Worm (Caenorhabditis elegans) whole organism, mixed stage, embryonic: ENCODE data around the gene M70.1.

Experiments used
- blmp-1 ChIP-seq: fragments of 150-350 bp; optimal IDR thresholded peaks from 2 replicates; lab custom pipeline; 2014; ENCODE audit warnings: missing biosample characterization, missing genetic modification characterization
- elt-1 ChIP-seq: sonication (generic microtip); optimal IDR thresholded peaks from 2 replicates; lab custom pipeline; 2017; ENCODE audit warnings: missing genetic modification characterization, mild to moderate bottlenecking, missing compliant biosample characterization, antibody characterized with exemption, moderate library complexity, borderline replicate concordance; ENCODE audit not compliant: insufficient read depth
- lsy-2 ChIP-seq: fragments of 150-350 bp; optimal IDR thresholded peaks from 2 replicates; lab custom pipeline; 2014; ENCODE audit warnings: missing biosample characterization, missing genetic modification characterization
- mep-1 ChIP-seq: fragments of 150-350 bp; optimal IDR thresholded peaks from 2 replicates; lab custom pipeline; 2017; ENCODE audit warnings: missing biosample characterization, missing genetic modification reagents, missing genetic modification characterization, inconsistent platforms
- nhr-28 ChIP-seq: fragments of 150-350 bp; optimal IDR thresholded peaks from 2 replicates; lab custom pipeline; 2014; ENCODE audit warnings: missing biosample characterization, missing genetic modification characterization
- nhr-76 ChIP-seq: sonication (generic microtip); optimal IDR thresholded peaks from 2 replicates; lab custom pipeline; 2017; ENCODE audit warnings: missing biosample characterization, missing genetic modification characterization
- pha-4 ChIP-seq: fragments of 150-350 bp; optimal IDR thresholded peaks from 2 replicates; lab custom pipeline; 2018; ENCODE audit warnings: missing biosample characterization, missing genetic modification reagents, missing genetic modification characterization
- sem-2 ChIP-seq: fragments of 200-800 bp; sonication (Bioruptor generic); optimal IDR thresholded peaks from 2 replicates; lab custom pipeline; 2018; ENCODE audit warnings: mild to moderate bottlenecking, missing genetic modification characterization, missing compliant biosample characterization
- snpc-4 ChIP-seq: fragments of 150-350 bp; optimal IDR thresholded peaks from 2 replicates; lab custom pipeline; 2014; ENCODE audit warnings: missing biosample characterization, missing genetic modification characterization
- unc-120 ChIP-seq: sonication (generic microtip); optimal IDR thresholded peaks from 2 replicates; lab custom pipeline; 2017; ENCODE audit warnings: missing genetic modification characterization, missing compliant biosample characterization; ENCODE audit not compliant: poor library complexity, severe bottlenecking
- unc-39 ChIP-seq: fragments of 150-350 bp; optimal IDR thresholded peaks from 2 replicates; lab custom pipeline; 2014; ENCODE audit warnings: missing biosample characterization, missing genetic modification characterization

DNA sequence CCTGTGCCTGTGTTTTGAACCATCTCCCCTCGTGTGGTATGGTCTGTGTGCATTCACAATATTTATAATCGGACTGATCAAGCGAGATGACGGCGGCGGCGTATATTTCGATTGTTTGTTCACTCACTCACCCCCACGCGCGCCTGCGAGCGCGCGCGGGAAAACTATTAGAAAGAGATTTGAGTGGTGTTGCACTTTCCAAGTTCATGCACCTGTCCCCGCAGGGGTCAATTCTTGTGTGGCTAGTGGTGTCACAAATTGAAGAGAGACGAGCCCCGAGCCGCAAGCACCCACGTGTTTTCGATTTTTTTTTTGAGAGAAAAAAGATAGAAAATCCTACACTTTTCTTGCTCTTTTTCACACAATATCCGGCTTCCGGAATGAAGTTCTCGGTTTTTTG is 28.4 kb upstream of the M70.1 start:
- TF ChIP-seq nhr-28, result no peak
- no peak for TF ChIP-seq unc-120 (tag; lab: Kevin White, UChicago)
- TF ChIP-seq unc-39 (tag; lab: Kevin White, UChicago), result no peak
- no peak for TF ChIP-seq elt-1 (tag; lab: Kevin White, UChicago)
- no peak for TF ChIP-seq sem-2 (GFP tag; lab: Kevin White, UChicago)
- peak; percentile 53 for TF ChIP-seq pha-4
- TF ChIP-seq snpc-4 (tag; lab: Kevin White, UChicago), result no peak
- TF ChIP-seq blmp-1, result no peak
- TF ChIP-seq mep-1, result no peak
- TF ChIP-seq nhr-76 (tag; lab: Kevin White, UChicago), result no peak
- TF ChIP-seq lsy-2, result no peak
